Worm (Caenorhabditis elegans) whole organism, young adult: ENCODE results near the gene spc-2.
A peak's percentile ranks its signal among the peaks of the same experiment; 100 is the strongest.

ENCODE experiments used
- B0019.2 ChIP-seq: fragments of 200-800 bp; sonication (Bioruptor generic); conservative IDR thresholded peaks from 2 replicates; pipeline ENCODE4 v1.3.6; 2022; ENCODE audit warnings: missing genetic modification reagents, missing genetic modification characterization, missing compliant biosample characterization
- F10E7.11 ChIP-seq: sonication (generic microtip); optimal IDR thresholded peaks from 2 replicates; lab custom pipeline; 2017; ENCODE audit warnings: mild to moderate bottlenecking, missing genetic modification characterization, moderate library complexity, missing compliant biosample characterization
- F39B2.1 ChIP-seq: fragments of 200-800 bp; sonication (Bioruptor generic); IDR thresholded peaks from 2 replicates; pipeline ENCODE4 v1.3.6; 2022; ENCODE audit warnings: missing genetic modification reagents, missing genetic modification characterization, missing compliant biosample characterization
- K12H6.12 ChIP-seq: fragments of 200-800 bp; sonication (Bioruptor generic); optimal IDR thresholded peaks from 2 replicates; lab custom pipeline; 2018; ENCODE audit warnings: mild to moderate bottlenecking, missing genetic modification characterization, missing compliant biosample characterization
- Y79H2A.3 ChIP-seq: fragments of 200-800 bp; sonication (Bioruptor generic); conservative IDR thresholded peaks from 2 replicates; pipeline ENCODE4 v1.3.6; 2022; ENCODE audit warnings: missing genetic modification reagents, missing genetic modification characterization, missing compliant biosample characterization
- Y95B8A.8 ChIP-seq: fragments of 200-800 bp; sonication (Bioruptor generic); IDR thresholded peaks from 2 replicates; pipeline ENCODE4 v1.3.6; 2022; ENCODE audit warnings: missing genetic modification reagents, missing genetic modification characterization, missing compliant biosample characterization
- ZK185.1 ChIP-seq: sonication (generic microtip); optimal IDR thresholded peaks from 2 replicates; lab custom pipeline; 2016; ENCODE audit warnings: mild to moderate bottlenecking, missing genetic modification characterization, missing compliant biosample characterization; ENCODE audit not compliant: poor library complexity, severe bottlenecking
- akir-1 ChIP-seq: fragments of 200-800 bp; sonication (Bioruptor generic); optimal IDR thresholded peaks from 2 replicates; lab custom pipeline; 2018; ENCODE audit warnings: mild to moderate bottlenecking, missing genetic modification characterization, moderate library complexity, missing compliant biosample characterization
- aptf-2 ChIP-seq: fragments of 200-800 bp; sonication (Bioruptor generic); conservative IDR thresholded peaks from 2 replicates; pipeline ENCODE4 v1.3.6; 2022; ENCODE audit warnings: missing genetic modification reagents, missing genetic modification characterization, missing compliant biosample characterization
- bed-1 ChIP-seq: fragments of 200-800 bp; sonication (Bioruptor generic); IDR thresholded peaks from 2 replicates; pipeline ENCODE4 v1.3.6; 2022; ENCODE audit warnings: missing genetic modification reagents, missing genetic modification characterization, missing compliant biosample characterization
- bed-2 ChIP-seq: fragments of 200-800 bp; sonication (Bioruptor generic); IDR thresholded peaks from 2 replicates; pipeline ENCODE4 v1.3.6; 2022; ENCODE audit warnings: missing genetic modification reagents, missing genetic modification characterization, missing compliant biosample characterization
- ccch-3 ChIP-seq: fragments of 200-800 bp; sonication (Bioruptor generic); optimal IDR thresholded peaks from 2 replicates; lab custom pipeline; 2018; ENCODE audit warnings: mild to moderate bottlenecking, missing genetic modification characterization, missing compliant biosample characterization
- ceh-100 ChIP-seq: fragments of 200-800 bp; sonication (Bioruptor generic); IDR thresholded peaks from 2 replicates; pipeline ENCODE4 v1.3.6; 2022; ENCODE audit warnings: missing genetic modification reagents, missing genetic modification characterization, missing compliant biosample characterization
- ceh-27 ChIP-seq: fragments of 200-800 bp; sonication (Bioruptor generic); optimal IDR thresholded peaks from 2 replicates; lab custom pipeline; 2018; ENCODE audit warnings: mild to moderate bottlenecking, missing genetic modification characterization, moderate library complexity, missing compliant biosample characterization
- ceh-79 ChIP-seq: sonication (generic microtip); optimal IDR thresholded peaks from 2 replicates; lab custom pipeline; 2017; ENCODE audit warnings: mild to moderate bottlenecking, missing genetic modification characterization, missing compliant biosample characterization
- dox-1 ChIP-seq: fragments of 200-800 bp; sonication (Bioruptor generic); IDR thresholded peaks from 2 replicates; pipeline ENCODE4 v1.3.6; 2022; ENCODE audit warnings: missing genetic modification reagents, missing genetic modification characterization, missing compliant biosample characterization
- dpff-1 ChIP-seq: sonication (generic microtip); optimal IDR thresholded peaks from 2 replicates; lab custom pipeline; 2017; ENCODE audit warnings: mild to moderate bottlenecking, missing genetic modification characterization, missing compliant biosample characterization
- dpl-1 ChIP-seq: fragments of 150-350 bp; optimal IDR thresholded peaks from 2 replicates; lab custom pipeline; 2014; ENCODE audit warnings: missing biosample characterization, missing genetic modification reagents, missing genetic modification characterization
- ekl-4 ChIP-seq: fragments of 200-800 bp; sonication (Bioruptor generic); IDR thresholded peaks from 2 replicates; pipeline ENCODE4 v1.3.6; 2022; ENCODE audit warnings: missing genetic modification reagents, missing genetic modification characterization, missing compliant biosample characterization
- hmg-1.2 ChIP-seq: fragments of 200-800 bp; sonication (Bioruptor generic); IDR thresholded peaks from 2 replicates; pipeline ENCODE4 v1.3.6; 2022; ENCODE audit warnings: missing genetic modification reagents, missing genetic modification characterization, missing compliant biosample characterization
- hsf-1 ChIP-seq: fragments of 200-800 bp; sonication (Bioruptor generic); IDR thresholded peaks from 2 replicates; pipeline ENCODE4 v1.3.6; 2022; ENCODE audit warnings: missing genetic modification reagents, missing genetic modification characterization, missing compliant biosample characterization
- lag-1 ChIP-seq: fragments of 200-800 bp; sonication (Bioruptor generic); IDR thresholded peaks from 2 replicates; pipeline ENCODE4 v1.3.6; 2022; ENCODE audit warnings: missing genetic modification reagents, missing genetic modification characterization, missing compliant biosample characterization
- let-526 ChIP-seq: fragments of 200-800 bp; sonication (Bioruptor generic); IDR thresholded peaks from 2 replicates; pipeline ENCODE4 v1.3.6; 2022; ENCODE audit warnings: missing genetic modification reagents, missing genetic modification characterization, missing compliant biosample characterization
- let-607 ChIP-seq, 2 experiments: fragments of 200-800 bp in 1 of 2; sonication (Bioruptor generic) in 1 of 2; sonication (generic microtip) in 1 of 2; optimal IDR thresholded peaks; 2 replicates each; lab custom pipeline; 2016 to 2018; ENCODE audit warnings: mild to moderate bottlenecking in 2 of 2, missing compliant biosample characterization in 2 of 2, missing genetic modification characterization in 2 of 2, moderate library complexity in 2 of 2, missing genotype in 1 of 2
- lin-26 ChIP-seq: fragments of 200-800 bp; sonication (Bioruptor generic); IDR thresholded peaks from 2 replicates; pipeline ENCODE4 v1.3.6; 2022; ENCODE audit warnings: missing genetic modification reagents, missing genetic modification characterization, missing compliant biosample characterization
- lin-40 ChIP-seq: sonication (generic microtip); optimal IDR thresholded peaks from 2 replicates; lab custom pipeline; 2016; ENCODE audit warnings: missing genetic modification characterization, mild to moderate bottlenecking, missing compliant biosample characterization, missing genotype, missing genetic modification reagents
- lin-54 ChIP-seq: fragments of 200-800 bp; sonication (Bioruptor generic); optimal IDR thresholded peaks from 2 replicates; lab custom pipeline; 2018; ENCODE audit warnings: mild to moderate bottlenecking, missing genetic modification characterization, missing compliant biosample characterization
- lsl-1 ChIP-seq: fragments of 200-800 bp; sonication (Bioruptor generic); optimal IDR thresholded peaks from 2 replicates; lab custom pipeline; 2018; ENCODE audit warnings: mild to moderate bottlenecking, missing genetic modification characterization, moderate library complexity, missing compliant biosample characterization
- madf-8 ChIP-seq: fragments of 200-800 bp; sonication (Bioruptor generic); conservative IDR thresholded peaks from 2 replicates; pipeline ENCODE4 v1.3.6; 2022; ENCODE audit warnings: missing genetic modification reagents, missing genetic modification characterization, missing compliant biosample characterization
- nfya-1 ChIP-seq: sonication (generic microtip); optimal IDR thresholded peaks from 2 replicates; lab custom pipeline; 2017; ENCODE audit warnings: antibody characterized with exemption, missing compliant biosample characterization, missing genetic modification characterization, borderline replicate concordance; ENCODE audit not compliant: insufficient read depth
- nfya-2 ChIP-seq: fragments of 200-800 bp; sonication (Bioruptor generic); IDR thresholded peaks from 2 replicates; pipeline ENCODE4 v1.3.6; 2022; ENCODE audit warnings: missing genetic modification reagents, missing genetic modification characterization, missing compliant biosample characterization
- nfyb-1 ChIP-seq: fragments of 200-800 bp; sonication (Bioruptor generic); IDR thresholded peaks from 2 replicates; pipeline ENCODE4 v1.3.6; 2022; ENCODE audit warnings: missing genetic modification reagents, missing genetic modification characterization, missing compliant biosample characterization
- nhr-80 ChIP-seq: sonication (generic microtip); optimal IDR thresholded peaks from 2 replicates; lab custom pipeline; 2016; ENCODE audit warnings: missing genetic modification characterization, missing compliant biosample characterization
- sdz-38 ChIP-seq: sonication (generic microtip); optimal IDR thresholded peaks from 2 replicates; lab custom pipeline; 2016; ENCODE audit warnings: missing genotype, missing genetic modification characterization, missing compliant biosample characterization
- tbp1 ChIP-seq: fragments of 200-800 bp; sonication (Bioruptor generic); optimal IDR thresholded peaks from 2 replicates; lab custom pipeline; 2018; ENCODE audit warnings: mild to moderate bottlenecking, missing genetic modification characterization, missing compliant biosample characterization
- tbx-9 ChIP-seq: sonication (generic microtip); optimal IDR thresholded peaks from 2 replicates; lab custom pipeline; 2016; ENCODE audit warnings: borderline replicate concordance, missing genetic modification characterization, inconsistent platforms, missing compliant biosample characterization
- unc-62 ChIP-seq: fragments of 150-350 bp; optimal IDR thresholded peaks from 2 replicates; lab custom pipeline; 2014; ENCODE audit warnings: missing biosample characterization, missing genetic modification reagents, missing genetic modification characterization
- ztf-22 ChIP-seq: fragments of 200-800 bp; sonication (Bioruptor generic); optimal IDR thresholded peaks from 2 replicates; lab custom pipeline; 2018; ENCODE audit warnings: mild to moderate bottlenecking, missing genetic modification characterization, moderate library complexity, missing compliant biosample characterization

spc-2 gene

DNA sequence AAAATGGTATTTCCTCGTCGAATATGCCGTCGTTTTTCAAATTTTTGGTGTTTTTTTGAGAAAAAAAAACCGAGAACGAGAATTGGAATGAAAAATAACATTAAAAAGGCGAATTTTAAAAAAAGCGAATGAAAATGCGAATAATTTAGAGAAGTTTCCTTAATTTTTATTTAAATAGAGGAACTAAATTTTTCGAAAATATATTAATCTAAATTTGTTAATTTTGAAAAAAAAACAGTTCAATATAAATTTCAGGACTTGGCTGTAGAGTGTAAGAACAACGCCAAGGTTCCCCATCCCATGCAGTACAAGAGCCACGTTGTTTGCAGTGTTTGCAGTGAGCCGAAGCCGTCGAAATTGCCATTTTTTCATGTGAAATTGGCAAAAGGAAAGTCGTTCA lies 8.8 kb downstream of the spc-2 start, which contains the start of gene C50C3.19:
Gene C50C3.19 (plus strand): TSS at position 301 of the 400 bp plus-strand sequence.
- TF ChIP-seq ceh-27: no peak
- TF ChIP-seq nfya-1 (tag; lab: Kevin White, UChicago): no peak
- TF ChIP-seq nfya-2: no peak
- no peak for TF ChIP-seq lin-40 (tag; lab: Kevin White, UChicago)
- no peak for TF ChIP-seq K12H6.12 (tag; lab: Kevin White, UChicago)
- TF ChIP-seq lsl-1 (GFP tag; lab: Kevin White, UChicago): no peak
- no peak for TF ChIP-seq aptf-2 (GFP tag; lab: Robert Waterston, UW)
- no peak for TF ChIP-seq dpff-1 (tag; lab: Kevin White, UChicago)
- TF ChIP-seq lag-1: no peak

- TF ChIP-seq nfyb-1 (GFP tag; lab: Robert Waterston, UW) (no peak), akir-1 (no peak), F39B2.1 (GFP tag; lab: Robert Waterston, UW) (no peak), ekl-4 (no peak), lin-26 (GFP tag; lab: Robert Waterston, UW) (no peak), hmg-1.2 (GFP tag; lab: Robert Waterston, UW) (peak; percentile 36; the same call in 1 of the 2 replicates), Y95B8A.8 (GFP tag; lab: Robert Waterston, UW) (no peak), lsl-1 (GFP tag; lab: Kevin White, UChicago) (peak; percentile 48), Y79H2A.3 (no peak)
- TF ChIP-seq, all 124 proteins: peak for 2
Observed at ce11 chrIII:8191695-8192094, 10.0 kb downstream of the spc-2 start, which contains the start of gene C50C3.1. Gene C50C3.1 (plus strand): TSS chrIII:8191995.

- no peak for TF ChIP-seq tbx-9 (tag; lab: Kevin White, UChicago)
- TF ChIP-seq lsl-1 (GFP tag; lab: Kevin White, UChicago): no peak
- no peak for TF ChIP-seq ztf-22 (GFP tag; lab: Kevin White, UChicago)
- TF ChIP-seq lin-26 (GFP tag; lab: Robert Waterston, UW): no peak
- no peak for TF ChIP-seq lin-40 (tag; lab: Kevin White, UChicago)
- TF ChIP-seq ekl-4: no peak
- TF ChIP-seq F10E7.11 (tag; lab: Kevin White, UChicago): no peak
- no peak for TF ChIP-seq hsf-1 (GFP tag; lab: Robert Waterston, UW)
- no peak for TF ChIP-seq tbp1 (GFP tag; lab: Kevin White, UChicago)
- no peak for TF ChIP-seq ceh-100 (GFP tag; lab: Robert Waterston, UW)
- TF ChIP-seq madf-8 (GFP tag; lab: Robert Waterston, UW): no peak
- no peak for TF ChIP-seq bed-1 (GFP tag; lab: Robert Waterston, UW)
- no peak for TF ChIP-seq bed-2
- TF ChIP-seq Y95B8A.8 (GFP tag; lab: Robert Waterston, UW): no peak
- no peak for TF ChIP-seq B0019.2 (GFP tag; lab: Robert Waterston, UW)
- TF ChIP-seq ceh-79 (tag; lab: Kevin White, UChicago): no peak
- TF ChIP-seq, all 124 proteins: peak for 0
Observed at ce11 chrIII:8199060-8199459, 17.4 kb downstream of the spc-2 start.

ce11 chrIII:8201117-8201516 lies 19.4 kb downstream of the spc-2 start, which contains the start of gene unc-36:
Gene unc-36 (minus strand): TSS chrIII:8201217.
- TF ChIP-seq hsf-1 (GFP tag; lab: Robert Waterston, UW) (no peak), let-607 (tag; optimal IDR thresholded peaks at IDR 0.05; lab: Kevin White, UChicago) (no peak), lag-1 (no peak), ZK185.1 (no peak), lin-54 (GFP tag; lab: Kevin White, UChicago) (no peak), dpl-1 (no peak), sdz-38 (tag; lab: Kevin White, UChicago) (no peak), tbp1 (GFP tag; lab: Kevin White, UChicago) (no peak), nhr-80 (tag; lab: Kevin White, UChicago) (no peak), let-526 (GFP tag; lab: Robert Waterston, UW) (no peak), lin-40 (tag; lab: Kevin White, UChicago) (no peak), dox-1 (GFP tag; lab: Robert Waterston, UW) (no peak), ccch-3 (GFP tag; lab: Kevin White, UChicago) (no peak), unc-62 (GFP tag; lab: Kevin White, UChicago) (no peak), bed-1 (GFP tag; lab: Robert Waterston, UW) (no peak)
